Worm (Caenorhabditis elegans): ENCODE measurements around the gene F52F10.2.

The F52F10.2 gene

DNA sequence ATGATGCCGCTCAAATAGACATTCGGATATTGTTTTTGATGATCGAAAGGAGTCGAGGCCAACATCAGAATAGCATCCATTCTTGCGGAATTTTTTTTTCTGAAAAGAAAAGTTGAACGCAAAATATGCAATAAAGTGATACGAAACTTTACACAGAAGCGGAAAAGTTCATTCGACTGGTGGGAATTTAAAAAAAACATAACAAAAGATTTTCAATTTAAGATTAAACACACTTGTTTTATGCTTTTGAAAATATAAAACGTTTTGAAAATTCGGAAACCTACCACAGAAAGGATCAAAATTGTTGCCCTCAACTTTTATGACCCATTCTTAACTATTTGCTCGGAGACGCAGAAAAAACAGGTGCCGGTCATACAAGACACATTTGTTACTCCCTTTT is 11.0 kb upstream of the F52F10.2 start, which contains the start of gene K02H11.9:
Gene K02H11.9 (minus strand): TSS at position 101 of the 400 bp plus-strand sequence.
- no peak for TF ChIP-seq ztf-29 (GFP tag; IDR thresholded peaks at IDR 0.05)
- TF ChIP-seq ref-1 (GFP tag; conservative IDR thresholded peaks at IDR 0.05): no peak
- no peak for TF ChIP-seq tab-1 (GFP tag; IDR thresholded peaks at IDR 0.05)
- TF ChIP-seq klf-2 (GFP tag; conservative IDR thresholded peaks at IDR 0.05): no peak
- TF ChIP-seq flt-1 (GFP tag; IDR thresholded peaks at IDR 0.05): no peak
- TF ChIP-seq cog-1 (tag; optimal IDR thresholded peaks at IDR 0.05): no peak
- no peak for TF ChIP-seq med-1 (GFP tag; optimal IDR thresholded peaks at IDR 0.05; ENCODE audit: insufficient read depth)
- no peak for TF ChIP-seq T22C8.4 (GFP tag; IDR thresholded peaks at IDR 0.05)
- no peak for TF ChIP-seq ztf-23 (GFP tag; IDR thresholded peaks at IDR 0.05)

DNA sequence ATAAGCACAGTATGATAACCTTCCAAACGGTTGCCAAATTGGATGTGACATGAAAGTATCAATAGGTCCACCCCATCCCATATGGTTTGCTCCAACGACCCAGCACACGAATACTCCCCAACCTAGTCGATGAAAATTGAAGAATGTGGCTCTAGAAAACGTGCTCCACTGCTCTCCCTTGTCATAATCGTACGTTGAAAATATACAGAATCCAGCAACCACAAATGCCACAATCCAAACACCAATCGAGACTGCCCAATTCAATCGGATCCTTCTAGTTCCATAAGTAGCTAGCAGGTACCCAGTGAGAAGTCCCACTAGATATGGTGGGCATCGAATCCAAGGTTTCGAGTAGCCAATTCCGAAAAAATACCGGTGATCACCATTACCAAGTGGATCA is 9.1 kb upstream of the F52F10.2 start:
- TF ChIP-seq tab-1 (GFP tag; IDR thresholded peaks at IDR 0.05) (no peak), ztf-23 (GFP tag; IDR thresholded peaks at IDR 0.05) (no peak), ref-1 (GFP tag; conservative IDR thresholded peaks at IDR 0.05) (no peak), cog-1 (tag; optimal IDR thresholded peaks at IDR 0.05) (no peak)

DNA sequence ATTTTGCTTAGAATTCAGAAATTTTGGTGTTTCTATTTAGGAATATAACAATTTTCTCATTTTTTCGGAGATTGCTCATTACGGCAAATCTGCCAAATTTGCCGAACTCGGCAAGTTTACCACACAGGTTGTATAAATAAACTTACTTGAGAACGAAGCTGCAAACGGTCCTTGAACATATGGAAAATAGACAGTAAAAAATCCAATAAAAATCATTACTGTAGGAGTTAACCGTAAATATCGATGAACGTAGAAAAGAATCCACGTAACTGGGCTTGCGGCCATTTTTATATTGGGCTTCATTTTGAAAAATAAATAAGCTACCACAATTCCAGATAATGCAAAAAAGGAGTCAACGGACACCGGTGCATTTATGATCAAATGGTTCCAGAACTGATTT is 7.7 kb upstream of the F52F10.2 start:
- TF ChIP-seq ztf-23 (GFP tag; IDR thresholded peaks at IDR 0.05): no peak
- TF ChIP-seq ztf-29 (GFP tag; IDR thresholded peaks at IDR 0.05): no peak
- TF ChIP-seq cog-1 (tag; optimal IDR thresholded peaks at IDR 0.05): no peak
- no peak for TF ChIP-seq klf-2 (GFP tag; conservative IDR thresholded peaks at IDR 0.05)
- TF ChIP-seq T22C8.4 (GFP tag; IDR thresholded peaks at IDR 0.05): no peak

DNA sequence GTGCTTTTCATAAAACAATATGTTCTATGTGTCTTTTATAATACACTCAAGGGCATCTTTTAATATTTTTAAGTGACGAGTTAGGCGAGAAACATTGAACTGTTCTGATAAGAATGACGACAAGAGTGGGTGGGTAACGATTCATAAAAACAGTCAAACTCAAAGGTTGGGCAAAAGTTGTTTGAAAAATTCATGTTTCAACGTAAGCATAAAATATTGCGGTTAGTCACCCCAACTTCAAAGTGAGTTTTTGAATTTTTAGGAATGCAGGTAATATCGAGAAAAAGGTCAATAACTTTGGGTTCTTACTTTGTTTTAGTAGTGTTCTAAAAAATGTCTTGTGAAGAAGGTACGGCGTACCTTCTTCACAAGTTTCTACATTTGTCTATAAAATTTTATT is 6.2 kb upstream of the F52F10.2 start, which contains the start of gene oac-31:
Gene oac-31 (minus strand): TSS at position 101 of the 400 bp plus-strand sequence.
- TF ChIP-seq tab-1 (GFP tag; IDR thresholded peaks at IDR 0.05): no peak
- TF ChIP-seq ztf-29 (GFP tag; IDR thresholded peaks at IDR 0.05): no peak
- TF ChIP-seq ref-1 (GFP tag; conservative IDR thresholded peaks at IDR 0.05): no peak
- no peak for TF ChIP-seq flt-1 (GFP tag; IDR thresholded peaks at IDR 0.05)
- no peak for TF ChIP-seq ztf-23 (GFP tag; IDR thresholded peaks at IDR 0.05)
- no peak for TF ChIP-seq T22C8.4 (GFP tag; IDR thresholded peaks at IDR 0.05)
- no peak for TF ChIP-seq med-1 (GFP tag; optimal IDR thresholded peaks at IDR 0.05; ENCODE audit: insufficient read depth)
- TF ChIP-seq cog-1 (tag; optimal IDR thresholded peaks at IDR 0.05): no peak
- no peak for TF ChIP-seq klf-2 (GFP tag; conservative IDR thresholded peaks at IDR 0.05)

DNA sequence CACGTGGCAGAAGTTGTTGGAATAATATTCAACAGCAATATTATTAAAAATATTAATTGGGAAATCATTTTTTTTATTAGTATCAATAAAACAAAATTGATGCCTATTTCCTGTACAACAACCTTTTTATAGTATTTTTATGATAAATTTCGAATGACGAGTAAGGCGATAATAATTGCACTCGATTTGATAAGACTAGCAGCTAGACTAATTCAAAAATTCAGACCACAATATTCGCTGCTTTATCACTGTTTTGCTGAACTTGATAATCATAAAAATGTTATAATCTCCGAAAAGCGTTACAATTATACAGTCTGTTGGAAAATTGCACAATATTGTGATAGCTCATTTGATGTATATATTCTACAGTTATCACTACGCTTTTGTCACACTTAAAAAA is 2.2 kb upstream of the F52F10.2 start, which contains the start of gene oac-32:
Gene oac-32 (minus strand): TSS at position 90 of the 400 bp plus-strand sequence.
- no peak for TF ChIP-seq tab-1 (GFP tag; IDR thresholded peaks at IDR 0.05)
- no peak for TF ChIP-seq flt-1 (GFP tag; IDR thresholded peaks at IDR 0.05)

DNA sequence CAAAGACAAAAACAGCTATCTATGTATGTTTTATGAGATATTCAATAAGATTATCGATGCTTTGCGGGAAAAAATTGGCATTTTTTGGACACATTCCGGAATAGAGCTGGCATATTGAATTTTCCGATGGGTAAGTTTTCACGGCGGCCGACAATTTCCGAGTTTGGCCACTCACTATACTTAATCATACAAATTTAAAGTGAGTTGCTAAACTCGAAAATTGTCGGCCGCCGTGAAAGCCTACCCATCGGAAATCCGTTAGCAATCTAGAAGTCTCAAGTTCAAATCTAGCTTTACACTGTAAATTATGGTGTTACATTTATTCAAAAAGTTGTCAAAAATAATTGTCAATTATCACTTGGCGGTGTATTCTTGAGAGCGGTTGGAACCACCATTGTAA is 2.8 kb downstream of the F52F10.2 start:
- TF ChIP-seq ztf-29 (GFP tag; IDR thresholded peaks at IDR 0.05) (no peak), ztf-23 (GFP tag; IDR thresholded peaks at IDR 0.05) (no peak), klf-2 (GFP tag; conservative IDR thresholded peaks at IDR 0.05) (no peak), tab-1 (GFP tag; IDR thresholded peaks at IDR 0.05) (no peak), med-1 (GFP tag; optimal IDR thresholded peaks at IDR 0.05; ENCODE audit: insufficient read depth) (no peak), cog-1 (tag; optimal IDR thresholded peaks at IDR 0.05) (no peak), ref-1 (GFP tag; conservative IDR thresholded peaks at IDR 0.05) (no peak), flt-1 (GFP tag; IDR thresholded peaks at IDR 0.05) (no peak), T22C8.4 (GFP tag; IDR thresholded peaks at IDR 0.05) (no peak)

DNA sequence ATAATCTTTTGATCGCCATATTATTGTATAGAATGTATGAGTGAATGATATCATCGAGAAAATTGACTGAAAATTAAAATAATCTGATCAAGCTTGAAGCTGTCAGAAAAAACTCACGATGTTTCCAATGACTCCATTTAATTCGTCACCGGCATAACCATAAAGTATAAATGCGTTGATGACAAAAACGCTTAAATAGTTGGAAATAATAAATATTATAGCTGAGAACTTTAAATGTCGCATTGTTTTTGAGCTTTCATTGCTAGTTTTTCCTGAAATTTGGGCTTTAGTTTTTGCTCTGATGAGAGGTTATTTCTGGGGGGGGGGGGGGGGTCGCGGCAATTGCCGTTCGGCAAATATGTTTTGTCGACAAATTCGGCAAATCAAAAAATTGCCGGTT is 3.2 kb downstream of the F52F10.2 start:
- no peak for TF ChIP-seq ztf-23 (GFP tag; IDR thresholded peaks at IDR 0.05)
- TF ChIP-seq klf-2 (GFP tag; conservative IDR thresholded peaks at IDR 0.05): no peak
- TF ChIP-seq T22C8.4 (GFP tag; IDR thresholded peaks at IDR 0.05): no peak
- no peak for TF ChIP-seq ztf-29 (GFP tag; IDR thresholded peaks at IDR 0.05)
- TF ChIP-seq tab-1 (GFP tag; IDR thresholded peaks at IDR 0.05): no peak
- no peak for TF ChIP-seq med-1 (GFP tag; optimal IDR thresholded peaks at IDR 0.05; ENCODE audit: insufficient read depth)
- no peak for TF ChIP-seq ref-1 (GFP tag; conservative IDR thresholded peaks at IDR 0.05)
- no peak for TF ChIP-seq flt-1 (GFP tag; IDR thresholded peaks at IDR 0.05)
- TF ChIP-seq cog-1 (tag; optimal IDR thresholded peaks at IDR 0.05): no peak

DNA sequence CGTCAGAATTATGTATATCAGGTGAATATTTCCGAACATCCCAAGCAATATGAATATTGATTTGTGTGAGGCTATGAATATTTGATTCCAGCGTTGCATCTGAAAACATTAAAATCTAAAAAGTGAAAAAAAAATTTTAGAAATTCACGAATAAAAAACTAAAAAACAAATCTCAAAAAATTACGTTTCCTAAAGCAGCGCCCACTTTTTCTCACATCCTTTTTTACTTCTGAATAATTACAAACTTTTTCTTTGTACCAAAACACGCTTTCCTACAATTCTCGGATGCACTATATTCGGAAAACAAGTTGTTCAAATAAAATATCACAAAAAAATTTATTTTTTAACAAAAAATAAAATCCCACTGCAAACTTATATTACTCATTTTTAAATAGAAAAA is 5.1 kb downstream of the F52F10.2 start, which contains the start of gene srsx-8:
Gene srsx-8 (minus strand): TSS at position 101 of the 400 bp plus-strand sequence.
- TF ChIP-seq ref-1 (GFP tag; conservative IDR thresholded peaks at IDR 0.05) (no peak), ztf-29 (GFP tag; IDR thresholded peaks at IDR 0.05) (no peak), T22C8.4 (GFP tag; IDR thresholded peaks at IDR 0.05) (no peak), klf-2 (GFP tag; conservative IDR thresholded peaks at IDR 0.05) (no peak), ztf-23 (GFP tag; IDR thresholded peaks at IDR 0.05) (no peak), cog-1 (tag; optimal IDR thresholded peaks at IDR 0.05) (no peak), med-1 (GFP tag; optimal IDR thresholded peaks at IDR 0.05; ENCODE audit: insufficient read depth) (no peak), flt-1 (GFP tag; IDR thresholded peaks at IDR 0.05) (no peak), tab-1 (GFP tag; IDR thresholded peaks at IDR 0.05) (no peak)

DNA sequence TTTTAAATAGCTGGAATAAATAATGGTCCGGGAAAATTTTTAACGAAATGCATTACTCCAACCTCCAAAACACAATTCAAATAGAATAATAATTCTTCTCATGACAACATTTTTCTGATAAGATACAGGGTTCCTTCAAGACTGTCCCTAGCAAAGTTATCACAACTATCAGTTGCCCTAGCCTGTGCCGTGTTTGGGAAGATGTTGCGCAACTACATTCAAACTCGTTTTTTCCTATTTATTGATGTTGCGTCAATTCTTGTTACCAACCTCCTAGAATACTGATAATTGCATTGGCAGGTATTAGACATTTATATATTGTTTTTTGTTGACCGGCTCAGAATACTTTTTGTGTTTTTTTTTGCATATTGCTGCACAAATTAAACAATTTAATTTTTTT is 7.1 kb downstream of the F52F10.2 start:
- TF ChIP-seq ztf-23 (GFP tag; IDR thresholded peaks at IDR 0.05) (no peak), flt-1 (GFP tag; IDR thresholded peaks at IDR 0.05) (no peak), ztf-29 (GFP tag; IDR thresholded peaks at IDR 0.05) (no peak), tab-1 (GFP tag; IDR thresholded peaks at IDR 0.05) (no peak), T22C8.4 (GFP tag; IDR thresholded peaks at IDR 0.05) (no peak), cog-1 (tag; optimal IDR thresholded peaks at IDR 0.05) (no peak), med-1 (GFP tag; optimal IDR thresholded peaks at IDR 0.05; ENCODE audit: insufficient read depth) (no peak)

DNA sequence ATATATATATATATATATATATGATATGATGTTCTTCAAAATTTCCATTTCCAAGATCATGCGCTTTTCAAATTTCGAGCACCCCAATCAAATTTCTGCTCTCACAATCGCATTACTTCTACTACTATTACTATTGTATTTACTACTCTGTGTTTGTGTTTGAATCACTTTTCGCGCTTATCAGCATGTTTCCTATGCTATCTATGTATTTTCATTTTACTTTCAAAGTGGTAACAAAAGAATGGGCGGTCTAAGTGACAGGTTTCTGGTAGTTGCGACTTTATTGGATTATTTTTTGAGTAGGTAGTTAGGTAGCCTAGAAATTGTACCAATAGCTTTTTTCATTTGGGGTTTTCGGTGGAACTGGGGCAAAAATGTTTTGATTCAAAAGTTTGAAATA is 10.2 kb downstream of the F52F10.2 start:
- no peak for TF ChIP-seq ref-1 (GFP tag; conservative IDR thresholded peaks at IDR 0.05)
- TF ChIP-seq tab-1 (GFP tag; IDR thresholded peaks at IDR 0.05): no peak

DNA sequence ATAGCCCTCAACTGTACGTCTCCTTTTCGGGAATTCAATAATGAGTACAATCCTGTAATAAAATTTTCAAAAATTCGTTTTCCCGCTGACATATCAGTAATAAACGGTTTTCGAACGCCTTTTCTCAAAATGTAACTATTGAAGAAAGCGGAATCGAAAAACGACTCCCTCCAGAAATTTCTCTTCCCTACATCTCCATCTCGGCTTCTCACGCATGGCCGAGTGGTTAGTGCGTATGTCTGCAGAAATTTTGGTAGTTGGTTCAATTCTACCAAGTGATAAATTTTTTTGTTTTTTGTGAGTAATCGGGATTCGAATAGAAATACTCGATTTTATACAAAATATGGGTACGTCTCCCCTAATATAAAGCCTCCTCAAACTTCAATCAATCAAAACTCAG is 13.2 kb downstream of the F52F10.2 start:
- TF ChIP-seq ztf-29 (GFP tag; IDR thresholded peaks at IDR 0.05) (peak; percentile 74; the same call in 1 of the 2 replicates), ref-1 (GFP tag; conservative IDR thresholded peaks at IDR 0.05) (peak; percentile 80), T22C8.4 (GFP tag; IDR thresholded peaks at IDR 0.05) (peak; percentile 85), klf-2 (GFP tag; conservative IDR thresholded peaks at IDR 0.05) (peak; percentile 93), flt-1 (GFP tag; IDR thresholded peaks at IDR 0.05) (peak; percentile 82), tab-1 (GFP tag; IDR thresholded peaks at IDR 0.05) (peak; percentile 92), ztf-23 (GFP tag; IDR thresholded peaks at IDR 0.05) (peak; percentile 93)
